Worm (Caenorhabditis elegans): ENCODE results near the gene F26F2.7.

The F26F2.7 gene

DNA sequence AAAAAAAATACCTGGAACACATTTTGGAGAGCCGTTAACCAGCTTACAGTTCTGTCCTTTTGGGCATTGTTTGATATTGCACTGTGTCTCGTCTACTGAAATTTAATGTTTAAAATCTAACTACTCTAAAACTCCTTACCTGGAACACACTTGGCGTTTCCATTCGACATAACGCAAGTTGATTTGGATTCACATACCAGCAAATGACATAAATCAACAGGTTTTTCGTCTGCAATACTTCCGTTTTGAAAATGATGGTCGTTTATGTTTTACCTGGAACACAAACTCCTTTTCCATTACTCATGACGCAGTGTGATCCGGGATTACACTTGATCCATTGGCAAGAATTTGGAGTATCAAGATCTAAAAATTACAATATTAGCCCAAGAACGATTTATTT lies 44.5 kb downstream of the F26F2.7 start:
- TF ChIP-seq ceh-16 (tag; optimal IDR thresholded peaks at IDR 0.05), result no peak
- TF ChIP-seq nhr-12 (tag; optimal IDR thresholded peaks at IDR 0.05), result no peak
- no peak for TF ChIP-seq elt-1 (tag; optimal IDR thresholded peaks at IDR 0.05)
- no peak for TF ChIP-seq hmg-11 (tag; optimal IDR thresholded peaks at IDR 0.05)
- no peak for TF ChIP-seq lin-39 (tag; optimal IDR thresholded peaks at IDR 0.05)
- TF ChIP-seq elt-2 (tag; optimal IDR thresholded peaks at IDR 0.05), result no peak
- no peak for TF ChIP-seq nhr-76 (tag; optimal IDR thresholded peaks at IDR 0.05)
- TF ChIP-seq nhr-77 (tag; optimal IDR thresholded peaks at IDR 0.05), result no peak
- no peak for TF ChIP-seq ZK546.5 (tag; optimal IDR thresholded peaks at IDR 0.05)
- TF ChIP-seq jun-1 (tag; optimal IDR thresholded peaks at IDR 0.05), result no peak
- no peak for TF ChIP-seq fkh-2 (tag; optimal IDR thresholded peaks at IDR 0.05)
- TF ChIP-seq pqm-1 (tag; optimal IDR thresholded peaks at IDR 0.05), result no peak
- no peak for TF ChIP-seq ceh-82 (tag; optimal IDR thresholded peaks at IDR 0.05)

DNA sequence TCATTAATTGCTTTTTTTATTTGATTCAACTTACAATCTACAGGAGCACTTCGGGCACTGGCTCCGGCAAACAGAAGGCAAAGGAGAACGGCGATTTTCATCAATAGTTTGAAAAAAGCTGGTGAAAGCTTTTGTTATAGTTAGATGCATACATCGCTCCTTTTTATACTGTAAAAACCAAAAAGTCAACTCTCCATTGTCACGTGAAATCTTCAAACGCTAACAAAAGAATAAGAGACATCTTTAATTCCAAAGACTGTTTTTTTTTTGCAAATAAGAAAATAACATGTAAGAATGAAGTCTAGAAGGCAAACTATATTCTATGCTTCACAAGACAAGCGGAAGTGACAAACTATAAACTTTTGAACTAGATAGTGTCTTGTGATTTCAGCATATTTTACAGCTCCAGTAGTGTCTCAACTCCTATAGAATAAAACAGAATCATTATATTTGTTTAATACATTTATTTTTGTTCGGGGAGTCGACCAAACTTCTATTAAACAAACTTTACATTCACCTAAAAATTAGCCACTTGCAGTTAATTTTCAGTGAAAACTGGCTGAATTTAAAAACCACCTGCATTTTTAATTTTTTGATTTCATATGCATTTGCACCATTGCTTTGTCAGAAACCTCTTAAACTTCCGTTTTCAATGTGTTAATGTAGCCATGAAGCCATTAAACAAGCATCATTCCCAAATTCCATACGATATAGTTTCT lies 45.4 kb downstream of the F26F2.7 start, which contains the start of the genes F46B3.9 and srz-18:
TSS of gene F46B3.9 (minus strand) at position 101 of the 719 bp plus-strand sequence.
TSS of gene srz-18 (plus strand) at position 669 of the 719 bp plus-strand sequence.
- TF ChIP-seq aly-2 (tag; optimal IDR thresholded peaks at IDR 0.05), result no peak
- TF ChIP-seq lin-15B (tag; optimal IDR thresholded peaks at IDR 0.05), result no peak
- no peak for TF ChIP-seq lsy-12 (tag; optimal IDR thresholded peaks at IDR 0.05)
- no peak for TF ChIP-seq unc-62 (GFP tag; optimal IDR thresholded peaks at IDR 0.05)
- no peak for TF ChIP-seq ama-1 (optimal IDR thresholded peaks at IDR 0.05)
- TF ChIP-seq pqm-1 (tag; optimal IDR thresholded peaks at IDR 0.05), result no peak
- no peak for TF ChIP-seq unc-39 (tag; optimal IDR thresholded peaks at IDR 0.05)
- no peak for TF ChIP-seq ztf-4 (tag; optimal IDR thresholded peaks at IDR 0.05)
- no peak for TF ChIP-seq tbx-2 (tag; optimal IDR thresholded peaks at IDR 0.05)
- TF ChIP-seq elt-2 (tag; optimal IDR thresholded peaks at IDR 0.05), result no peak
- TF ChIP-seq snpc-4 (tag; optimal IDR thresholded peaks at IDR 0.05), result no peak
- TF ChIP-seq hmg-11 (tag; optimal IDR thresholded peaks at IDR 0.05), result no peak
- no peak for TF ChIP-seq elt-3 (tag; optimal IDR thresholded peaks at IDR 0.05)
- no peak for TF ChIP-seq lin-39 (tag; optimal IDR thresholded peaks at IDR 0.05)
- no peak for TF ChIP-seq eor-1 (tag; optimal IDR thresholded peaks at IDR 0.05)
- TF ChIP-seq ceh-82 (tag; optimal IDR thresholded peaks at IDR 0.05), result no peak
- no peak for TF ChIP-seq mdl-1 (tag; optimal IDR thresholded peaks at IDR 0.05)
- TF ChIP-seq ceh-28 (tag; optimal IDR thresholded peaks at IDR 0.05), result no peak
- no peak for TF ChIP-seq nhr-11 (tag; optimal IDR thresholded peaks at IDR 0.05)

DNA sequence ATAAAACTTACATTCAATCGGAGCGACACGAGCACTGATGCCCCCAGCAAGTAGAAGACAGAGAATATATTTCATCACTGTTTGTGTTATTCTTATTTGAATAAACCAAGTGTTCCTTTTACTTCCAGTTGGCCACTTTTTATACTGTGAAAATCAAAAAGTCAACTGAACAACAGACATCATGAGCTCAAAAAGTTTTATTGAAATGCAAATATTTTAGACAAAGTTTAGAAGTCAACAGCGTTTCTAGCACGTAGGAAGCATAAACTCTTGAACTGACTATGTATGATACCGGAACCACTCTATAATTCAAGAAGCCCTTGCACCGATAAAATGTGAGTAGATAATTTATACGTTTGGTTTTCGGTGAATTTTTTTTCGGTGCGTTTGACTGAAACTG lies 50.5 kb downstream of the F26F2.7 start, which contains the start of gene F46B3.14:
TSS of gene F46B3.14 (minus strand) at position 101 of the 400 bp plus-strand sequence.
- TF ChIP-seq jun-1 (tag; optimal IDR thresholded peaks at IDR 0.05), result no peak
- no peak for TF ChIP-seq nhr-76 (tag; optimal IDR thresholded peaks at IDR 0.05)
- TF ChIP-seq fkh-2 (tag; optimal IDR thresholded peaks at IDR 0.05), result no peak
- TF ChIP-seq mdl-1 (tag; optimal IDR thresholded peaks at IDR 0.05), result no peak
- TF ChIP-seq zag-1 (tag; optimal IDR thresholded peaks at IDR 0.05), result no peak
- no peak for TF ChIP-seq tbx-2 (tag; optimal IDR thresholded peaks at IDR 0.05)
- no peak for TF ChIP-seq eor-1 (tag; optimal IDR thresholded peaks at IDR 0.05)
- no peak for TF ChIP-seq ceh-16 (tag; optimal IDR thresholded peaks at IDR 0.05)
- TF ChIP-seq pha-4 (tag; optimal IDR thresholded peaks at IDR 0.05), result no peak
- no peak for TF ChIP-seq lsy-12 (tag; optimal IDR thresholded peaks at IDR 0.05)
- no peak for TF ChIP-seq nhr-43 (tag; optimal IDR thresholded peaks at IDR 0.05; ENCODE audit: poor library complexity, severe bottlenecking)
- no peak for TF ChIP-seq elt-1 (tag; optimal IDR thresholded peaks at IDR 0.05)
- TF ChIP-seq sea-2 (GFP tag; optimal IDR thresholded peaks at IDR 0.05), result no peak
- TF ChIP-seq nhr-67 (tag; optimal IDR thresholded peaks at IDR 0.05), result no peak
- no peak for TF ChIP-seq ztf-11 (tag; optimal IDR thresholded peaks at IDR 0.05)
- TF ChIP-seq mml-1 (tag; optimal IDR thresholded peaks at IDR 0.05), result no peak

DNA sequence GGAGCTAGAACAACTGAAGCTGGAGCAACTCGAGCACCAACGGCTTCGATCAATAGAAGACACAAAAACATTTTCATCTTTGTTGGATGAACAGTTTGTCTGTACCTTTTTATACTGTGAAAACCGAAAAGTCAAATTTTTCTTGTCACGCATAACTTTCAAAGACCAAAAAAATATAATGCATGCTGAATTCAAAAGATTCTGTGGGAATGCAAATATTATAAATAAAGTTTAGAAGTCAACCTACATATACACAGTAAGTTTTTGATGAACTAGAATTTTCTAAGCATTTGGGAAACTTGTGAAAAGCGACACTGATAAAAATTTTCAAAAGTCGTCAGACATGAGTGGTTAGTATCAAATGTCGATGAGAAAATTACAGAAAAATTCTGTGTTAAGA lies 52.8 kb downstream of the F26F2.7 start, which contains the start of gene F46B3.15:
TSS of gene F46B3.15 (minus strand) at position 101 of the 400 bp plus-strand sequence.
- no peak for TF ChIP-seq ceh-82 (tag; optimal IDR thresholded peaks at IDR 0.05)
- TF ChIP-seq zag-1 (tag; optimal IDR thresholded peaks at IDR 0.05), result no peak
- no peak for TF ChIP-seq lsy-12 (tag; optimal IDR thresholded peaks at IDR 0.05)
- TF ChIP-seq skn-1 (tag; optimal IDR thresholded peaks at IDR 0.05), result no peak
- TF ChIP-seq nhr-237 (tag; optimal IDR thresholded peaks at IDR 0.05), result no peak
- TF ChIP-seq ztf-4 (tag; optimal IDR thresholded peaks at IDR 0.05), result no peak
- no peak for TF ChIP-seq daf-12 (tag; optimal IDR thresholded peaks at IDR 0.05)
- TF ChIP-seq nhr-11 (tag; optimal IDR thresholded peaks at IDR 0.05), result no peak
- TF ChIP-seq fos-1 (tag; optimal IDR thresholded peaks at IDR 0.05), result no peak
- no peak for TF ChIP-seq hmg-11 (tag; optimal IDR thresholded peaks at IDR 0.05)
- TF ChIP-seq mml-1 (tag; optimal IDR thresholded peaks at IDR 0.05), result no peak
- TF ChIP-seq nhr-28 (tag; optimal IDR thresholded peaks at IDR 0.05), result no peak
- TF ChIP-seq ceh-28 (tag; optimal IDR thresholded peaks at IDR 0.05), result no peak
- no peak for TF ChIP-seq nhr-76 (tag; optimal IDR thresholded peaks at IDR 0.05)
- no peak for TF ChIP-seq unc-62 (GFP tag; optimal IDR thresholded peaks at IDR 0.05)
